Worm (Caenorhabditis elegans): ENCODE results near the gene str-112.

str-112 gene

ce11 chrV:7110370-7110769 is 27.9 kb downstream of the str-112 start:
- TF ChIP-seq crh-2 (tag; optimal IDR thresholded peaks at IDR 0.05) (no peak), nhr-21 (tag; optimal IDR thresholded peaks at IDR 0.05) (no peak), elt-1 (tag; optimal IDR thresholded peaks at IDR 0.05) (no peak), R02D3.7 (tag; optimal IDR thresholded peaks at IDR 0.05) (no peak), aly-2 (tag; optimal IDR thresholded peaks at IDR 0.05) (no peak), ama-1 (optimal IDR thresholded peaks at IDR 0.05) (no peak), nhr-23 (tag; optimal IDR thresholded peaks at IDR 0.05) (no peak), alr-1 (tag; optimal IDR thresholded peaks at IDR 0.05) (no peak), blmp-1 (tag; optimal IDR thresholded peaks at IDR 0.05; ENCODE audit: insufficient read depth) (no peak), ceh-82 (tag; optimal IDR thresholded peaks at IDR 0.05) (no peak), nhr-11 (tag; optimal IDR thresholded peaks at IDR 0.05) (no peak), ztf-1 (GFP tag; conservative IDR thresholded peaks at IDR 0.05) (no peak), dmd-4 (tag; optimal IDR thresholded peaks at IDR 0.05) (no peak), nhr-25 (tag; optimal IDR thresholded peaks at IDR 0.05) (no peak), mbf-1 (tag; optimal IDR thresholded peaks at IDR 0.05) (no peak), lin-13 (GFP tag; optimal IDR thresholded peaks at IDR 0.05) (no peak), unc-39 (tag; optimal IDR thresholded peaks at IDR 0.05) (no peak)

DNA sequence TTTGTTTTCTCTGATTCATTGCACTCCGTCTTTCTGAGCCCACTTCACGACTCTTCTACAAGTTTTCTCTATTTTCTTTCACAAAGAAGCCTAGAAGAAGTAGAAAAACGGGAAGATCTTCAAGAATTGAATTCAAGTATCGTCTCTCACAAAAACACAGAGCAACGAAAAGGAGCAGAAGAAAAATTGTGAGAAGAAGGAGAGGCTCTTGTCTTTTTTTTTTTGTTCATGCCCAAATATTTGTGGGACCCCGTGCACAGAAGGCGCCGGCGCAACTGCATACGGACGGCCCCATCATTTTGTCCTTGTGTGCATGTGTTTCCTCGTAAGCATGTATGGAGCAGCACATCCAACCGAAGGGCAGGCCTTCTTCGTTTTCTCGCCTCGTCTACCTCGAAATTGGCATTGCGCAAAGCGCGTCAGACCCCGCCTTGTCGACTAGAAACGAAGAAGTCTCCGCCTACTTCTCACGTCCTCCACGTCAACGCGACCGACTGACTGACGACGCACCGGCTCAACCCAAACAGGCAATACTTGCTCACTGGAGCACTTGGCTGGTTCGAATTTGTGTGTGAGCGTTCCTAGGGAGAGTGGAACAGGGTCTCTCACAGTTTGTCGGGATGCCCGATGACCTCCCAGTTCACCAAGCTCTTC is 31.6 kb downstream of the str-112 start:
- TF ChIP-seq gmeb-1 (tag; optimal IDR thresholded peaks at IDR 0.05) (no peak), elt-1 (tag; optimal IDR thresholded peaks at IDR 0.05) (no peak), sma-3 (GFP tag; optimal IDR thresholded peaks at IDR 0.05) (no peak), mab-5 (tag; optimal IDR thresholded peaks at IDR 0.05) (no peak), unc-39 (tag; optimal IDR thresholded peaks at IDR 0.05) (no peak), unc-62 (GFP tag; optimal IDR thresholded peaks at IDR 0.05) (no peak), egl-27 (tag; optimal IDR thresholded peaks at IDR 0.05) (no peak), lsy-2 (tag; optimal IDR thresholded peaks at IDR 0.05) (no peak), nhr-11 (tag; optimal IDR thresholded peaks at IDR 0.05) (no peak), ceh-16 (tag; optimal IDR thresholded peaks at IDR 0.05) (no peak), ztf-1 (GFP tag; conservative IDR thresholded peaks at IDR 0.05) (no peak), ama-1 (optimal IDR thresholded peaks at IDR 0.05) (no peak), lin-11 (tag; optimal IDR thresholded peaks at IDR 0.05) (no peak), lin-39 (tag; optimal IDR thresholded peaks at IDR 0.05) (no peak), aly-2 (tag; optimal IDR thresholded peaks at IDR 0.05) (no peak)

ce11 chrV:7103247-7103646 is 35.0 kb downstream of the str-112 start, which contains the start of gene odr-2:
Gene odr-2, plus strand, starts transcription at chrV:7103547.
- TF ChIP-seq unc-55 (GFP tag; optimal IDR thresholded peaks at IDR 0.05) (no peak), nhr-237 (tag; optimal IDR thresholded peaks at IDR 0.05) (no peak), unc-39 (tag; optimal IDR thresholded peaks at IDR 0.05) (no peak), ztf-1 (GFP tag; conservative IDR thresholded peaks at IDR 0.05) (no peak), lin-39 (tag; optimal IDR thresholded peaks at IDR 0.05) (no peak)

ce11 chrV:7096811-7097210 is 41.4 kb downstream of the str-112 start:
- TF ChIP-seq nhr-21 (tag; optimal IDR thresholded peaks at IDR 0.05) = no peak

DNA sequence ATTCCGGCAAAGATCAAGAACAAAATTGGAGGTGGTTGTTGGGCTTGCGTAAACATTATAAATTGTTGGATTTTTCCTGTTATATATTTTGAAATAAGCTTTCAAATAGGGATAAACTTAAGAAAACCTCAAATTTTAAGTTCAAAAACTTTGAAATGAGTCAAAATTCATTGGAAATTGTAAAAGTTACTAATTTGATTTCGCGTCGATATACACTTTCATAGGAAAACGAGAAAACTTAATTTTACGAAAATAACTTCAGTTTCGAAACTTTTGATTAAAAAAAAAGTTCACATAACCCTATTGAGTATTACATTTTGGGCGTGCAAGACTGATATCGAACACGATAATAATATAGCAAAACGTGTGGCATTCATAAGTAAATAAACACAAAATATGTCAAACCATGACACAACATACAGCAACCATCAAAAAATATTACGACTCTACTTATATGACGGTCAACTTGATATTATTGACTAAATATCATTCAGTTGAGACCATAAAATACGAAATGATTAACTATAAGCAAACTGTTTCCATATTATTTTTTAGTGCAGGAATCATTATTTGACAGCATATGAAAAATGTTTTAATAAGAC is 42.0 kb downstream of the str-112 start:
- TF ChIP-seq peb-1 (tag; optimal IDR thresholded peaks at IDR 0.05) (no peak), gmeb-1 (tag; optimal IDR thresholded peaks at IDR 0.05) (no peak), egl-27 (tag; optimal IDR thresholded peaks at IDR 0.05) (no peak), aly-2 (tag; optimal IDR thresholded peaks at IDR 0.05) (no peak), nhr-23 (tag; optimal IDR thresholded peaks at IDR 0.05) (no peak), lin-39 (tag; optimal IDR thresholded peaks at IDR 0.05) (no peak), nhr-10 (tag; optimal IDR thresholded peaks at IDR 0.05) (no peak), nhr-6 (tag; optimal IDR thresholded peaks at IDR 0.05) (no peak), mdl-1 (tag; optimal IDR thresholded peaks at IDR 0.05) (no peak), nhr-12 (tag; optimal IDR thresholded peaks at IDR 0.05) (no peak), crh-2 (tag; optimal IDR thresholded peaks at IDR 0.05) (no peak), ama-1 (optimal IDR thresholded peaks at IDR 0.05) (no peak), elt-1 (tag; optimal IDR thresholded peaks at IDR 0.05) (no peak), ceh-82 (tag; optimal IDR thresholded peaks at IDR 0.05) (no peak), nhr-25 (tag; optimal IDR thresholded peaks at IDR 0.05) (no peak), ZK546.5 (tag; optimal IDR thresholded peaks at IDR 0.05) (no peak), mab-5 (tag; optimal IDR thresholded peaks at IDR 0.05) (no peak)
